Worm (Caenorhabditis elegans): Measurements from ENCODE around the gene F26A1.1.

DNA sequence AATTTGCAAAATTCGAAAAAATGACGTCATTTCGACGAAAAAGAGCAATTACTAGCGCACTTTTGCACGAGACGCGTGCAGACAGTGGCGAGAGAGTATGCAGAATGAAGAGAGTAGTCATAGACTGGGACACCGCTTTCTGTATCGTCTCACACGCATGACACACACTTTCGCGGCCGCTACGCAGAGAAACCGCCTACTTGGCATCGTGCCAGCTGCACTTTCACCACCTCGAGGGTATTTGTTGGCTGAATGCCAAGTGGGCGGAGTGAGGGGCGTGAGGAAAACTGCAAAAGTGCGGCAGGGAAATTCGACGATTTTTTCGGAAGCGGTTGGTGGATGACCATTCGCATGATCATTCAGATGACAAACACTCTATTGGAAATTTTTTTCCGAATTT, 49.4 kb downstream of the F26A1.1 start:
- TF ChIP-seq ref-2 (tag; optimal IDR thresholded peaks at IDR 0.05) (peak; percentile 96), unc-42 (tag; optimal IDR thresholded peaks at IDR 0.05) (peak; percentile 89), ama-1 (optimal IDR thresholded peaks at IDR 0.05) (no peak), lin-11 (tag; optimal IDR thresholded peaks at IDR 0.05) (no peak)
